Worm (Caenorhabditis elegans) whole organism, young adult: Measurements from ENCODE around the gene T04C10.3.

Experiments used
- ama-1 ChIP-seq, 3 experiments: fragments of 150-350 bp in 1 of 3; sonication (generic microtip) in 2 of 3; optimal IDR thresholded peaks; 2 replicates each; lab custom pipeline; 2014 to 2018; ENCODE audit warnings: missing biosample characterization in 2 of 3, missing genetic modification characterization in 2 of 3, missing genetic modification reagents in 2 of 3
- ztf-26 ChIP-seq: sonication (generic microtip); optimal IDR thresholded peaks from 2 replicates; lab custom pipeline; 2017; ENCODE audit warnings: missing genetic modification characterization, missing compliant biosample characterization

DNA sequence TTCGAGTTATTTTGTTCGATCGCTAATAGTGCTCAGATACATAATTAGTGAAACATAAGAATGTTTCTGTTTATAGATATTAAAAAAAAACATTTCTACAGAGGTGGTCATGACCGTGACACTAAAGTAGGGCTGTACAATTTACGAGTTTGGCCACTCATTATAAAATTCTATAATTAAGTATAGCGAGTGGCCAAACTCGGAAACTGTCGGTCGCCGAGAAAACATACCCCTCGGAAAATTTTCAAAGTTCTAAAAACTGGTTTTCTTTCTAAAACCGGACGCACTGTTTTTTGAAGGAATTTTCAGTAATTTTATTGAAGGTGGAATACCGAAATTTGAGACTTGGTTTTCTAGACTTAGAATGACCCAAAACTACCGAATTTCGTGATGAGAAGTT lies 6.4 kb upstream of the T04C10.3 start:
- TF ChIP-seq ztf-26: no peak
- TF ChIP-seq ama-1 (optimal IDR thresholded peaks at IDR 0.05; lab: Kevin White, UChicago): no peak
- TF ChIP-seq ama-1 (GFP tag; optimal IDR thresholded peaks at IDR 0.05; lab: Kevin White, UChicago): no peak
